4 worm cellular contexts compared by ENCODE assay signal in genomic region chrX:14571277-14571676, ce11.
TF ChIP-seq lines count a peak whose summit lies in the region.

No protein-coding gene starts in this region.

TF ChIP-seq in whole organism, L3 larva, 47 proteins besides CTCF, POLR2A, EP300 and RAD21:
- TF ChIP-seq pha-4 (tag; optimal IDR thresholded peaks at IDR 0.05; lab: Kevin White, UChicago) (peak; percentile 15), elt-1 (tag; optimal IDR thresholded peaks at IDR 0.05; lab: Kevin White, UChicago) (no peak)

TF ChIP-seq in whole organism, L4 larva, 104 proteins besides CTCF, POLR2A, EP300 and RAD21:
- TF ChIP-seq aha-1 (tag; lab: Kevin White, UChicago) (peak; percentile 70), daf-12 (tag; optimal IDR thresholded peaks at IDR 0.05; lab: Kevin White, UChicago) (no peak)

TF ChIP-seq in whole organism, late embryonic, 69 proteins besides CTCF, POLR2A, EP300 and RAD21:
- TF ChIP-seq fkh-6 (tag; optimal IDR thresholded peaks at IDR 0.05; lab: Kevin White, UChicago) (no peak), ceh-45 (GFP tag; IDR thresholded peaks at IDR 0.05; lab: Robert Waterston, UW) (no peak), sox-2 (GFP tag; IDR thresholded peaks at IDR 0.05; lab: Robert Waterston, UW) (no peak), pha-2 (tag; optimal IDR thresholded peaks at IDR 0.05; lab: Kevin White, UChicago) (peak; percentile 65), tbx-7 (tag; optimal IDR thresholded peaks at IDR 0.05; lab: Kevin White, UChicago) (no peak), tbx-2 (tag; optimal IDR thresholded peaks at IDR 0.05; lab: Kevin White, UChicago) (peak; percentile 43), ceh-31 (tag; optimal IDR thresholded peaks at IDR 0.05; lab: Kevin White, UChicago) (no peak), ceh-9 (tag; optimal IDR thresholded peaks at IDR 0.05; lab: Kevin White, UChicago) (no peak), hlh-30 (tag; optimal IDR thresholded peaks at IDR 0.05; lab: Kevin White, UChicago; ENCODE audit: insufficient read depth) (no peak), ceh-22 (tag; optimal IDR thresholded peaks at IDR 0.05; lab: Kevin White, UChicago) (peak; percentile 70), mec-3 (tag; optimal IDR thresholded peaks at IDR 0.05; lab: Kevin White, UChicago; ENCODE audit: borderline replicate concordance) (no peak), fkh-10 (GFP tag; optimal IDR thresholded peaks at IDR 0.05; lab: Kevin White, UChicago) (no peak), elt-2 (tag; optimal IDR thresholded peaks at IDR 0.05; lab: Kevin White, UChicago) (no peak), pros-1 (tag; optimal IDR thresholded peaks at IDR 0.05; lab: Kevin White, UChicago) (no peak), ceh-30 (tag; optimal IDR thresholded peaks at IDR 0.05; lab: Kevin White, UChicago) (no peak), nhr-232 (tag; optimal IDR thresholded peaks at IDR 0.05; lab: Kevin White, UChicago) (no peak), eyg-1 (tag; optimal IDR thresholded peaks at IDR 0.05; lab: Kevin White, UChicago) (no peak), ama-1 (optimal IDR thresholded peaks at IDR 0.05; lab: Kevin White, UChicago) (no peak), ceh-2 (tag; optimal IDR thresholded peaks at IDR 0.05; lab: Kevin White, UChicago) (no peak), pqm-1 (tag; optimal IDR thresholded peaks at IDR 0.05; lab: Kevin White, UChicago) (no peak), dmd-4 (tag; optimal IDR thresholded peaks at IDR 0.05; lab: Kevin White, UChicago; ENCODE audit: borderline replicate concordance) (no peak)

TF ChIP-seq in whole organism, mixed stage, embryonic, 35 proteins besides CTCF, POLR2A, EP300 and RAD21:
- TF ChIP-seq lsy-2 (tag; optimal IDR thresholded peaks at IDR 0.05; lab: Kevin White, UChicago) (no peak), M03D4.4 (tag; optimal IDR thresholded peaks at IDR 0.05; lab: Kevin White, UChicago) (no peak), unc-39 (tag; optimal IDR thresholded peaks at IDR 0.05; lab: Kevin White, UChicago) (no peak), tbx-8 (GFP tag; optimal IDR thresholded peaks at IDR 0.05; lab: Kevin White, UChicago) (no peak), drap-1 (GFP tag; optimal IDR thresholded peaks at IDR 0.05; lab: Kevin White, UChicago) (no peak), cnd-1 (tag; optimal IDR thresholded peaks at IDR 0.05; lab: Kevin White, UChicago) (peak; percentile 13), sptf-1 (tag; optimal IDR thresholded peaks at IDR 0.05; lab: Kevin White, UChicago) (peak; percentile 56), hlh-1 (tag; optimal IDR thresholded peaks at IDR 0.05; lab: Kevin White, UChicago) (no peak), sem-2 (GFP tag; optimal IDR thresholded peaks at IDR 0.05; lab: Kevin White, UChicago) (no peak), ceh-39 (tag; optimal IDR thresholded peaks at IDR 0.05; lab: Kevin White, UChicago) (no peak), lin-13 (tag; optimal IDR thresholded peaks at IDR 0.05; lab: Kevin White, UChicago) (no peak), lin-32 (GFP tag; optimal IDR thresholded peaks at IDR 0.05; lab: Kevin White, UChicago) (no peak), mab-5 (tag; optimal IDR thresholded peaks at IDR 0.05; lab: Kevin White, UChicago) (no peak), unc-120 (tag; optimal IDR thresholded peaks at IDR 0.05; lab: Kevin White, UChicago; ENCODE audit: poor library complexity, severe bottlenecking) (no peak), ceh-83 (GFP tag; optimal IDR thresholded peaks at IDR 0.05; lab: Kevin White, UChicago) (no peak), nhr-237 (tag; optimal IDR thresholded peaks at IDR 0.05; lab: Kevin White, UChicago) (peak; percentile 13), elt-1 (tag; optimal IDR thresholded peaks at IDR 0.05; lab: Kevin White, UChicago; ENCODE audit: borderline replicate concordance, insufficient read depth) (no peak), nhr-12 (tag; optimal IDR thresholded peaks at IDR 0.05; lab: Kevin White, UChicago) (no peak), elt-3 (tag; optimal IDR thresholded peaks at IDR 0.05; lab: Kevin White, UChicago) (no peak)
